Fruit fly (Drosophila melanogaster) whole organism, wandering third instar larva: Measurements from ENCODE around the gene CG1979.

ENCODE experiments used
- CG32264 ChIP-seq: fragments of 200-800 bp; sonication (Bioruptor generic); optimal IDR thresholded peaks from 2 replicates; lab custom pipeline; 2016; ENCODE audit warnings: missing biosample characterization, missing genetic modification characterization
- CG9705 ChIP-seq: fragments of 200-800 bp; sonication (Bioruptor generic); optimal IDR thresholded peaks from 2 replicates; lab custom pipeline; 2018; ENCODE audit warnings: missing biosample characterization, mild to moderate bottlenecking, missing genetic modification characterization
- CrebA ChIP-seq: fragments of 200-800 bp; sonication (Bioruptor generic); optimal IDR thresholded peaks from 2 replicates; lab custom pipeline; 2016; ENCODE audit warnings: missing biosample characterization, mild to moderate bottlenecking, missing genetic modification characterization, borderline replicate concordance
- Dfd ChIP-seq: fragments of >200 bp; optimal IDR thresholded peaks from 2 replicates; lab custom pipeline; 2017; ENCODE audit warnings: missing biosample characterization, missing genetic modification characterization
- Dif ChIP-seq: fragments of 200-275, 200-300 bp; sonication (Bioruptor generic); optimal IDR thresholded peaks from 2 replicates; lab custom pipeline; 2018; ENCODE audit warnings: missing biosample characterization, missing genetic modification characterization; ENCODE audit not compliant: partially characterized antibody
- GATAd ChIP-seq: sonication (Bioruptor generic); optimal IDR thresholded peaks from 2 replicates; lab custom pipeline; 2016; ENCODE audit warnings: missing biosample characterization, missing genetic modification characterization
- HLH106 ChIP-seq: fragments of 200-800 bp; optimal IDR thresholded peaks from 3 replicates; lab custom pipeline; 2019; ENCODE audit warnings: missing biosample characterization, mild to moderate bottlenecking, missing genetic modification characterization, moderate library complexity
- Hnf4 ChIP-seq: fragments of 200-800 bp; sonication (Bioruptor generic); optimal IDR thresholded peaks from 2 replicates; lab custom pipeline; 2016; ENCODE audit warnings: missing biosample characterization, mild to moderate bottlenecking, missing genetic modification characterization
- Hr78 ChIP-seq: fragments of >200 bp; optimal IDR thresholded peaks from 2 replicates; lab custom pipeline; 2017; ENCODE audit warnings: missing biosample characterization, missing genetic modification characterization
- Hr83 ChIP-seq: fragments of 200-300 bp; sonication (Bioruptor generic); optimal IDR thresholded peaks from 2 replicates; lab custom pipeline; 2016; ENCODE audit warnings: missing biosample characterization, mild to moderate bottlenecking, missing genetic modification characterization, moderate library complexity; ENCODE audit not compliant: poor library complexity, severe bottlenecking
- Mio ChIP-seq: sonication (Bioruptor generic); optimal IDR thresholded peaks from 2 replicates; lab custom pipeline; 2016; ENCODE audit warnings: missing biosample characterization, missing genetic modification characterization
- Myc ChIP-seq: fragments of >200 bp; optimal IDR thresholded peaks from 2 replicates; lab custom pipeline; 2017
- N ChIP-seq: fragments of >200 bp; optimal IDR thresholded peaks from 2 replicates; lab custom pipeline; 2018; ENCODE audit warnings: missing biosample characterization, missing external identifiers, missing genetic modification characterization
- OdsH ChIP-seq: fragments of 200-800 bp; sonication (Bioruptor generic); optimal IDR thresholded peaks from 2 replicates; lab custom pipeline; 2016; ENCODE audit warnings: missing biosample characterization, mild to moderate bottlenecking, missing genetic modification characterization
- Rel ChIP-seq, 2 experiments: fragments of 200-800 bp; sonication (Bioruptor generic) in 1 of 2; optimal IDR thresholded peaks; 2 replicates in 1 of 2; 3 replicates in 1 of 2; lab custom pipeline; 2016 to 2019; ENCODE audit warnings: mild to moderate bottlenecking in 2 of 2, missing biosample characterization in 2 of 2, missing genetic modification characterization in 2 of 2, moderate library complexity in 1 of 2
- Sp1 ChIP-seq: fragments of 200-800 bp; sonication (Bioruptor generic); optimal IDR thresholded peaks from 3 replicates; lab custom pipeline; 2019; ENCODE audit warnings: missing biosample characterization, mild to moderate bottlenecking, missing genetic modification characterization, moderate library complexity
- Vsx2 ChIP-seq: fragments of 200-300, 225-300 bp; sonication (Bioruptor generic); optimal IDR thresholded peaks from 2 replicates; lab custom pipeline; 2018; ENCODE audit warnings: missing biosample characterization, missing genetic modification characterization; ENCODE audit not compliant: partially characterized antibody
- br ChIP-seq: fragments of 200-800 bp; sonication (Bioruptor generic); optimal IDR thresholded peaks from 2 replicates; lab custom pipeline; 2016; ENCODE audit warnings: missing biosample characterization, missing genetic modification characterization
- brk ChIP-seq: fragments of 200-800 bp; sonication (Bioruptor generic); optimal IDR thresholded peaks from 2 replicates; lab custom pipeline; 2016; ENCODE audit warnings: missing biosample characterization, mild to moderate bottlenecking, missing genetic modification characterization
- dl ChIP-seq, 2 experiments: fragments of 175-275, 200-275 bp in 1 of 2; fragments of 200-275 bp in 1 of 2; sonication (Bioruptor generic); optimal IDR thresholded peaks; lab custom pipeline; 2018; ENCODE audit warnings: mild to moderate bottlenecking in 2 of 2, missing biosample characterization in 2 of 2, missing genetic modification characterization in 2 of 2, moderate library complexity in 2 of 2; ENCODE audit not compliant: partially characterized antibody in 2 of 2, insufficient read depth in 1 of 2
- dmrt93B ChIP-seq: fragments of 200-800 bp; sonication (Bioruptor generic); optimal IDR thresholded peaks from 2 replicates; lab custom pipeline; 2018; ENCODE audit warnings: missing biosample characterization, mild to moderate bottlenecking, missing genetic modification characterization
- dsf ChIP-seq: sonication (Bioruptor generic); optimal IDR thresholded peaks from 2 replicates; lab custom pipeline; 2016; ENCODE audit warnings: missing biosample characterization, missing genetic modification characterization, borderline replicate concordance
- ey ChIP-seq: fragments of 200-800 bp; sonication (Bioruptor generic); optimal IDR thresholded peaks from 2 replicates; lab custom pipeline; 2016; ENCODE audit warnings: missing biosample characterization, missing genetic modification characterization
- foxo ChIP-seq, 2 experiments: fragments of 200-800 bp; sonication (Bioruptor generic); optimal IDR thresholded peaks; 2 replicates in 1 of 2; 3 replicates in 1 of 2; lab custom pipeline; 2016 to 2017; ENCODE audit warnings: missing biosample characterization in 2 of 2, missing genetic modification characterization in 2 of 2
- fru ChIP-seq: fragments of 200-800 bp; sonication (Bioruptor generic); optimal IDR thresholded peaks from 3 replicates; lab custom pipeline; 2016; ENCODE audit warnings: missing biosample characterization, mild to moderate bottlenecking, missing genetic modification characterization
- h ChIP-seq: fragments of 200-800 bp; sonication (Bioruptor generic); optimal IDR thresholded peaks from 3 replicates; lab custom pipeline; 2016; ENCODE audit warnings: missing biosample characterization, mild to moderate bottlenecking, missing genetic modification characterization
- jim ChIP-seq: fragments of 175-275, 200-325 bp; sonication (Bioruptor generic); optimal IDR thresholded peaks from 2 replicates; lab custom pipeline; 2016; ENCODE audit warnings: missing biosample characterization, mild to moderate bottlenecking, missing genetic modification characterization
- lola ChIP-seq: fragments of >200 bp; optimal IDR thresholded peaks from 2 replicates; lab custom pipeline; 2017; ENCODE audit warnings: missing biosample characterization, missing genetic modification characterization
- pan ChIP-seq: fragments of >200 bp; optimal IDR thresholded peaks from 2 replicates; lab custom pipeline; 2017
- psq ChIP-seq: fragments of 200-800 bp; sonication (Bioruptor generic); optimal IDR thresholded peaks from 3 replicates; lab custom pipeline; 2017; ENCODE audit warnings: missing biosample characterization, mild to moderate bottlenecking, missing genetic modification characterization, moderate library complexity
- rgr ChIP-seq: fragments of 200-800 bp; sonication (Bioruptor generic); optimal IDR thresholded peaks from 3 replicates; lab custom pipeline; 2016; ENCODE audit warnings: missing biosample characterization, mild to moderate bottlenecking, missing genetic modification characterization
- sage ChIP-seq: fragments of 200-800 bp; sonication (Bioruptor generic); optimal IDR thresholded peaks from 2 replicates; lab custom pipeline; 2016; ENCODE audit warnings: missing biosample characterization, mild to moderate bottlenecking, missing genetic modification characterization
- sv ChIP-seq: fragments of 200-800 bp; sonication (Bioruptor generic); optimal IDR thresholded peaks from 3 replicates; lab custom pipeline; 2016; ENCODE audit warnings: missing biosample characterization, missing genetic modification characterization
- tai ChIP-seq: sonication (Bioruptor generic); optimal IDR thresholded peaks from 2 replicates; lab custom pipeline; 2016; ENCODE audit warnings: missing biosample characterization, missing genetic modification characterization
- usp ChIP-seq: fragments of >200 bp; optimal IDR thresholded peaks from 2 replicates; lab custom pipeline; 2017; ENCODE audit warnings: missing biosample characterization, missing genetic modification characterization
- woc ChIP-seq: sonication (Bioruptor generic); optimal IDR thresholded peaks from 2 replicates; lab custom pipeline; 2016; ENCODE audit warnings: missing biosample characterization, mild to moderate bottlenecking, missing genetic modification characterization

Gene CG1979

DNA sequence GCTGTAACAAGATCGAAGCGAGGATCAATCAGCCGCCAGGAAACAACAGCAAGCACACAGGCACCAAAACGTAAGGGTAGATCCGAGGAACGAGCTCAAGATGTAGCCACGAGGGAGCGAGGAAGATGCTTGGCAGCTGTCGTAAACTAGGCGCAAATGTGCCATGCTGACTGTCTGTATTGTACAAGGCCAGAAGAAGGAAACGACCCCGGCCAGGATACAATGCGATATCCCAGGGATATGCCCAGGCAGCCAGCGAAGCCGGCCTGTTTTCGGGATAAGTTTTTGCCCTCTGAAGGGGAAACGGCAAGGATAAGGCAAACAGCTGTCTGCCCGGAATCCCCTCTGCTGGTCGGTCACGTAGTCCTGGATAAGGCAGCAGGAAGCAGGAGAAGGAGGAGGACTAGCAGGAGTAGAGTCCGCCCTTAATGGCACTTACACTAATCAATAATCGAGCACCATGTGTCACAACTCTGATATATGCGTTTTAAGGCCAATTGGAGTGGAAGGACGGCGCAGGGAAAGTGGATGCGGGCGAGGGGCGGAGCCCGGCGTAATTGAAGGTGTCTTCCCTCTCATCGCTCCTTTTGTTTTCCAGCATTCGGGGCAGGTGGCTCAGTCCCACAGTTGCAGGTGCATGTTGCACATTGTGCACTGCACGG is 51.2 kb downstream of the CG1979 start:
- TF ChIP-seq br (GFP tag; lab: Kevin White, UChicago) (no peak), Vsx2 (GFP tag; lab: Kevin White, UChicago) (no peak), tai (GFP tag; lab: Kevin White, UChicago) (no peak), Dfd (GFP tag; lab: Kevin White, UChicago) (no peak), dmrt93B (GFP tag; lab: Kevin White, UChicago) (no peak), fru (GFP tag; lab: Kevin White, UChicago) (no peak), ey (GFP tag; lab: Kevin White, UChicago) (no peak), rgr (no peak), Mio (GFP tag; lab: Kevin White, UChicago) (no peak)

DNA sequence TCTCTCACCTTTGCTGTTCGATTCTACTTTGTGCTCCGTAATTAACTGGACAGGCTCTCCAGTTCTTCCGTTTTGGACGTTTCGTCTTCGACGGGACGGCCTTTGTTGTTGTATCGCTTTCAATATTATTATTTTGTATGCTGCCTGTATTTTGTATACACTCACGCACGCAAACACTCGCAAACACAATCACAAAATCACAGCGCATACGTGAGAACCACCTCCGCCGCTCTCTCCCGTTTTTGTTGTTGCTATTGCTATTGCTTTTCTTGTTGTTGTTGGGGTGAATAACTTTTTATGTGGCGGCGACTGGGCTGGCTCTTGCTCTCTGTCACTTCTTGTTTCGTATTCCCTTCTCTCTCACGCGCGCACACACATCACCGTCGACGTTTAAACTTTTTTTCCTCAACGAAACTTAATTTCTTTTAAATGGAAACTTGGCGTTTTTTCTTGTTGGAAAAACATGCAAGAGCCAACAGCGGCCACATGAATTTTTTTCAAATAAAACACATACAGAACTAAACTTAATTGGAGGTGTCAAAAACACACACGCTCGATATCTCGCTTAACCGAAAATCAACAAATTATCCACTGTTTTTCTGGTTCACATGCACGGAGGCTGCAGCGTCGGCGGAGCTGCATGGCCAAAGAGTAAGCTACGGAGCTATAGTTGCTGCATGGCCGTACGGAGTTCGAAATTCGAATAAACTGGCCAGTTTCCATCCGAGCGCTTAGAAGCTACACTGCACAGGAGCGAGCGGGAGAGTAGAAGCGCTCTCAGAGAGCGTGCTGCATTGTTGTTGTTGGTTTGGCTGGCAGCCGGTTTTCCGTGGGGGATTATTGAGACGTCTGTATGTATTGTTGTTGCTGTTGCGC is 53.6 kb downstream of the CG1979 start:
- TF ChIP-seq Dif (GFP tag; lab: Kevin White, UChicago) = peak; percentile 98
- peak; percentile 93 for TF ChIP-seq Vsx2 (GFP tag; lab: Kevin White, UChicago)
- TF ChIP-seq Myc (lab: Kevin White, UChicago) = no peak
- peak; percentile 35 for TF ChIP-seq fru (GFP tag; lab: Kevin White, UChicago)
- no peak for TF ChIP-seq sv
- peak; percentile 20 for TF ChIP-seq br (GFP tag; lab: Kevin White, UChicago)
- TF ChIP-seq usp (GFP tag; lab: Kevin White, UChicago) = no peak
- peak; percentile 25 for TF ChIP-seq h
- TF ChIP-seq brk (GFP tag; lab: Kevin White, UChicago) = no peak
- no peak for TF ChIP-seq Hr83 (GFP tag; lab: Kevin White, UChicago)
- no peak for TF ChIP-seq Mio (GFP tag; lab: Kevin White, UChicago)
- TF ChIP-seq CrebA (GFP tag; lab: Kevin White, UChicago) = no peak
- no peak for TF ChIP-seq HLH106
- TF ChIP-seq foxo (GFP tag; optimal IDR thresholded peaks at IDR 0.05; lab: Kevin White, UChicago) = peak in 1 of 2 experiments; percentile 25
- TF ChIP-seq CG9705 (GFP tag; lab: Kevin White, UChicago) = peak; percentile 0
- TF ChIP-seq GATAd = no peak
- no peak for TF ChIP-seq Dfd (GFP tag; lab: Kevin White, UChicago)
- TF ChIP-seq Rel (GFP tag; optimal IDR thresholded peaks at IDR 0.05; lab: Kevin White, UChicago) = no peak
- TF ChIP-seq Rel (tag; optimal IDR thresholded peaks at IDR 0.05; lab: Kevin White, UChicago) = peak; percentile 81
- TF ChIP-seq tai (GFP tag; lab: Kevin White, UChicago) = no peak
- TF ChIP-seq sage (GFP tag; lab: Kevin White, UChicago) = peak; percentile 63
- TF ChIP-seq ey (GFP tag; lab: Kevin White, UChicago) = peak; percentile 31
- TF ChIP-seq pan (lab: Kevin White, UChicago) = no peak
- no peak for TF ChIP-seq CG32264 (GFP tag; lab: Kevin White, UChicago)
- TF ChIP-seq N = peak; percentile 2
- no peak for TF ChIP-seq jim (GFP tag; lab: Kevin White, UChicago)
- no peak for TF ChIP-seq dsf (GFP tag; lab: Kevin White, UChicago)
- peak; percentile 95 to 96 for TF ChIP-seq dl (GFP tag; optimal IDR thresholded peaks at IDR 0.05; lab: Kevin White, UChicago; ENCODE audit: insufficient read depth in 1 of 2, partially characterized antibody in 2 of 2)
- TF ChIP-seq lola = no peak
- peak; percentile 8 for TF ChIP-seq OdsH (GFP tag; lab: Kevin White, UChicago)
- no peak for TF ChIP-seq woc
- peak; percentile 42 for TF ChIP-seq Hnf4 (GFP tag; lab: Kevin White, UChicago)
- TF ChIP-seq Hr78 (GFP tag; lab: Kevin White, UChicago) = no peak
- TF ChIP-seq psq (GFP tag; lab: Kevin White, UChicago) = peak; percentile 83
- no peak for TF ChIP-seq Sp1 (GFP tag; lab: Kevin White, UChicago)
